Fruit fly (Drosophila melanogaster): ENCODE results near the gene scpr-B.

dm6 chr3R:11263579-11263978 is 22.8 kb upstream of the scpr-B start:
- TF ChIP-seq CG8478 (optimal IDR thresholded peaks at IDR 0.05) (no peak), CTCF (optimal IDR thresholded peaks at IDR 0.05) (no peak)
